Worm (Caenorhabditis elegans): ENCODE results near the gene ver-3.

Gene ver-3

ce11 chrX:10992177-10992576 is at the start of gene ver-3:
Gene ver-3 (plus strand): TSS chrX:10992477.
- TF ChIP-seq lin-26 (GFP tag; IDR thresholded peaks at IDR 0.05) (peak; percentile 10; the same call in 1 of the 2 replicates), ztf-6 (GFP tag; IDR thresholded peaks at IDR 0.05) (no peak), lir-1 (GFP tag; conservative IDR thresholded peaks at IDR 0.05) (no peak), madf-6 (GFP tag; IDR thresholded peaks at IDR 0.05) (no peak), tlf-1 (GFP tag; optimal IDR thresholded peaks at IDR 0.05) (no peak), hsf-1 (GFP tag; IDR thresholded peaks at IDR 0.05) (no peak)

ce11 chrX:10948852-10949251 is 43.4 kb upstream of the ver-3 start, which contains the start of gene T21B6.3:
Gene T21B6.3 (minus strand): TSS chrX:10948952.
- TF ChIP-seq unc-62 (GFP tag; optimal IDR thresholded peaks at IDR 0.05) (no peak), hrde-1 (tag; optimal IDR thresholded peaks at IDR 0.05; ENCODE audit: borderline replicate concordance) (no peak), rcor-1 (GFP tag; IDR thresholded peaks at IDR 0.05) (no peak), tbx-9 (tag; optimal IDR thresholded peaks at IDR 0.05; ENCODE audit: borderline replicate concordance) (no peak), Y79H2A.3 (GFP tag; conservative IDR thresholded peaks at IDR 0.05) (no peak), ceh-40 (GFP tag; IDR thresholded peaks at IDR 0.05) (no peak), sptf-2 (GFP tag; optimal IDR thresholded peaks at IDR 0.05) (no peak), ztf-3 (GFP tag; optimal IDR thresholded peaks at IDR 0.05) (no peak), egl-44 (GFP tag; IDR thresholded peaks at IDR 0.05) (no peak), madf-10 (tag; optimal IDR thresholded peaks at IDR 0.05) (no peak), sdz-38 (tag; optimal IDR thresholded peaks at IDR 0.05) (no peak), D2030.7 (GFP tag; IDR thresholded peaks at IDR 0.05) (no peak), ccch-3 (GFP tag; optimal IDR thresholded peaks at IDR 0.05) (no peak)

- TF ChIP-seq chd-7 (tag; optimal IDR thresholded peaks at IDR 0.05) (no peak), ztf-18 (tag; optimal IDR thresholded peaks at IDR 0.05) (no peak), attf-3 (GFP tag; conservative IDR thresholded peaks at IDR 0.05) (no peak)
Measured at ce11 chrX:10951168-10951567, 41.1 kb upstream of the ver-3 start, which contains the start of gene K09C8.7. Gene K09C8.7 (minus strand): TSS chrX:10951393.

ce11 chrX:10951922-10952321 is 40.4 kb upstream of the ver-3 start:
- no peak for TF ChIP-seq ZK185.1 (tag; optimal IDR thresholded peaks at IDR 0.05; ENCODE audit: poor library complexity, severe bottlenecking)
- TF ChIP-seq snpc-1.1 (tag; optimal IDR thresholded peaks at IDR 0.05; ENCODE audit: insufficient read depth) = no peak
- TF ChIP-seq let-526 (GFP tag; IDR thresholded peaks at IDR 0.05) = no peak
- TF ChIP-seq sea-2 (GFP tag; IDR thresholded peaks at IDR 0.05) = no peak
- TF ChIP-seq hmg-20 (GFP tag; IDR thresholded peaks at IDR 0.05) = no peak
- peak; percentile 6 for TF ChIP-seq nhr-80 (tag; optimal IDR thresholded peaks at IDR 0.05)
- no peak for TF ChIP-seq nfyb-1 (GFP tag; IDR thresholded peaks at IDR 0.05)

ce11 chrX:10953834-10954233 is 38.4 kb upstream of the ver-3 start, which contains the start of gene pbo-4:
Gene pbo-4 (plus strand): TSS chrX:10954134.
- TF ChIP-seq ztf-18 (tag; optimal IDR thresholded peaks at IDR 0.05) = no peak
- TF ChIP-seq lin-26 (GFP tag; IDR thresholded peaks at IDR 0.05) = no peak
- TF ChIP-seq snpc-1.1 (tag; optimal IDR thresholded peaks at IDR 0.05; ENCODE audit: insufficient read depth) = no peak
- no peak for TF ChIP-seq ztf-26 (tag; optimal IDR thresholded peaks at IDR 0.05)
- TF ChIP-seq nhr-120 (GFP tag; IDR thresholded peaks at IDR 0.05) = no peak
- TF ChIP-seq die-1 (tag; optimal IDR thresholded peaks at IDR 0.05) = no peak
- no peak for TF ChIP-seq ceh-79 (tag; optimal IDR thresholded peaks at IDR 0.05)
- TF ChIP-seq mes-4 (tag; optimal IDR thresholded peaks at IDR 0.05) = no peak
- no peak for TF ChIP-seq somi-1 (GFP tag; optimal IDR thresholded peaks at IDR 0.05)
- no peak for TF ChIP-seq ccch-3 (GFP tag; optimal IDR thresholded peaks at IDR 0.05)
- TF ChIP-seq lin-35 (GFP tag; optimal IDR thresholded peaks at IDR 0.05) = no peak
- TF ChIP-seq Y56A3A.18 (GFP tag; IDR thresholded peaks at IDR 0.05) = no peak
- no peak for TF ChIP-seq let-607 (tag; optimal IDR thresholded peaks at IDR 0.05)
- TF ChIP-seq C17E4.6 (GFP tag; IDR thresholded peaks at IDR 0.05) = no peak
- TF ChIP-seq F52B5.7 (tag; optimal IDR thresholded peaks at IDR 0.05) = no peak
